Worm (Caenorhabditis elegans) whole organism, midembryonic: ENCODE measurements around the gene hyls-1.

ENCODE experiments used
- flt-1 ChIP-seq: fragments of 200-800 bp; sonication (Bioruptor generic); IDR thresholded peaks from 2 replicates; pipeline ENCODE4 v1.3.6; 2022; ENCODE audit warnings: missing genetic modification characterization, missing compliant biosample characterization
- klf-2 ChIP-seq: fragments of 200-800 bp; sonication (Bioruptor generic); conservative IDR thresholded peaks from 2 replicates; pipeline ENCODE4 v1.3.6; 2022; ENCODE audit warnings: missing genetic modification reagents, missing genetic modification characterization, missing compliant biosample characterization
- med-1 ChIP-seq: sonication (generic microtip); optimal IDR thresholded peaks from 2 replicates; lab custom pipeline; 2017; ENCODE audit warnings: missing genetic modification characterization, mild to moderate bottlenecking, missing compliant biosample characterization, antibody characterized with exemption, missing genetic modification reagents; ENCODE audit not compliant: insufficient read depth
- tab-1 ChIP-seq: fragments of 200-800 bp; sonication (Bioruptor generic); IDR thresholded peaks from 2 replicates; pipeline ENCODE4 v1.3.6; 2022; ENCODE audit warnings: missing genetic modification characterization, missing compliant biosample characterization
- ztf-29 ChIP-seq: fragments of 200-800 bp; sonication (Bioruptor generic); IDR thresholded peaks from 2 replicates; pipeline ENCODE4 v1.3.6; 2022; ENCODE audit warnings: missing genetic modification reagents, missing genetic modification characterization, missing compliant biosample characterization

- no peak for TF ChIP-seq klf-2 (GFP tag; lab: Robert Waterston, UW)
- TF ChIP-seq ztf-29, result no peak
- no peak for TF ChIP-seq tab-1 (GFP tag; lab: Robert Waterston, UW)
- no peak for TF ChIP-seq flt-1 (GFP tag; lab: Robert Waterston, UW)
- TF ChIP-seq med-1 (GFP tag; lab: Kevin White, UChicago), result no peak
Measured at ce11 chrV:7239471-7239870, 2.3 kb downstream of the hyls-1 start, which contains the start of gene C05C8.1.
